Fruit fly (Drosophila melanogaster): ENCODE measurements around the gene RabGGTb.

dm6 chr2L:2872968-2873728 lies 5.8 kb upstream of the RabGGTb start:
- TF ChIP-seq HLH106 (tag; optimal IDR thresholded peaks at IDR 0.05) (peak; percentile 44), dl (GFP tag; optimal IDR thresholded peaks at IDR 0.05; ENCODE audit: insufficient read depth in 1 of 2, partially characterized antibody in 2 of 2) (no peak), Dif (GFP tag; optimal IDR thresholded peaks at IDR 0.05; ENCODE audit: partially characterized antibody) (no peak), foxo (GFP tag; optimal IDR thresholded peaks at IDR 0.05) (peak in 1 of 2 experiments; percentile 77), lola (GFP tag; optimal IDR thresholded peaks at IDR 0.05) (no peak), tai (GFP tag; optimal IDR thresholded peaks at IDR 0.05) (no peak), Rel (GFP tag; optimal IDR thresholded peaks at IDR 0.05) (no peak), Rel (tag; optimal IDR thresholded peaks at IDR 0.05) (no peak)
